Fruit fly (Drosophila melanogaster) whole organism, embryonic: ENCODE results near the gene BNIP3.

Source experiments
- CG10267 ChIP-seq: fragments of 200-800 bp; sonication (Bioruptor generic); optimal IDR thresholded peaks from 2 replicates; lab custom pipeline; 2018; ENCODE audit warnings: missing biosample characterization, mild to moderate bottlenecking, missing genetic modification characterization, moderate library complexity
- CG10654 ChIP-seq: fragments of 200-800 bp; sonication (Bioruptor generic); optimal IDR thresholded peaks from 2 replicates; lab custom pipeline; 2016; ENCODE audit warnings: missing biosample characterization, missing genetic modification characterization
- CG10979 ChIP-seq: fragments of 200-800 bp; sonication (Bioruptor generic); optimal IDR thresholded peaks from 2 replicates; lab custom pipeline; 2018; ENCODE audit warnings: missing biosample characterization, mild to moderate bottlenecking, missing genetic modification characterization, moderate library complexity
- CG11504 ChIP-seq: fragments of 200-800 bp; sonication (Bioruptor generic); optimal IDR thresholded peaks from 3 replicates; lab custom pipeline; 2019; ENCODE audit warnings: missing biosample characterization, mild to moderate bottlenecking, missing genetic modification characterization, moderate library complexity
- CG14667 ChIP-seq: fragments of 200-800 bp; sonication (Bioruptor generic); IDR thresholded peaks from 2 replicates; pipeline ENCODE4 v1.3.6; 2022; ENCODE audit warnings: missing biosample characterization, missing genetic modification characterization
- CG15269 ChIP-seq: fragments of 200-800 bp; sonication (Bioruptor generic); optimal IDR thresholded peaks from 2 replicates; lab custom pipeline; 2018; ENCODE audit warnings: missing biosample characterization, mild to moderate bottlenecking, missing genetic modification characterization, moderate library complexity
- CG15514 ChIP-seq: fragments of 200-800 bp; sonication (Bioruptor generic); optimal IDR thresholded peaks from 3 replicates; lab custom pipeline; 2017; ENCODE audit warnings: missing biosample characterization, missing genetic modification characterization, mild to moderate bottlenecking, moderate library complexity, missing genetic modification reagents
- CG1602 ChIP-seq: fragments of 200-800 bp; sonication (Bioruptor generic); optimal IDR thresholded peaks from 3 replicates; lab custom pipeline; 2016; ENCODE audit warnings: missing biosample characterization, missing genetic modification characterization
- CG18476 ChIP-seq: fragments of 200-800 bp; sonication (Bioruptor generic); optimal IDR thresholded peaks from 2 replicates; lab custom pipeline; 2016; ENCODE audit warnings: missing biosample characterization, mild to moderate bottlenecking, missing genetic modification characterization
- CG2129 ChIP-seq: fragments of 200-800 bp; sonication (Bioruptor generic); IDR thresholded peaks from 2 replicates; pipeline ENCODE4 v1.3.6; 2022; ENCODE audit warnings: missing biosample characterization, missing genetic modification characterization; ENCODE audit not compliant: partially characterized antibody
- CG31224 ChIP-seq: fragments of 200-800 bp; sonication (Bioruptor generic); IDR thresholded peaks from 2 replicates; pipeline ENCODE4 v1.3.6; 2022; ENCODE audit warnings: missing biosample characterization, missing genetic modification characterization
- CG43689 ChIP-seq: fragments of 200-800 bp; sonication (Bioruptor generic); IDR thresholded peaks from 2 replicates; pipeline ENCODE4 v1.3.6; 2022; ENCODE audit warnings: missing biosample characterization, missing genetic modification characterization
- CG4617 ChIP-seq: fragments of 200-800 bp; sonication (Bioruptor generic); optimal IDR thresholded peaks from 3 replicates; lab custom pipeline; 2016; ENCODE audit warnings: missing biosample characterization, missing genetic modification characterization, borderline replicate concordance
- CG5245 ChIP-seq: fragments of 200-800 bp; sonication (Bioruptor generic); optimal IDR thresholded peaks from 3 replicates; lab custom pipeline; 2016; ENCODE audit warnings: missing biosample characterization, missing genetic modification characterization
- CG7556 ChIP-seq: fragments of 200-800 bp; sonication (Bioruptor generic); optimal IDR thresholded peaks from 2 replicates; lab custom pipeline; 2017; ENCODE audit warnings: missing biosample characterization, mild to moderate bottlenecking, missing genetic modification characterization
- CG8281 ChIP-seq: fragments of 200-800 bp; sonication (Bioruptor generic); optimal IDR thresholded peaks from 2 replicates; lab custom pipeline; 2018; ENCODE audit warnings: missing biosample characterization, mild to moderate bottlenecking, missing genetic modification characterization, moderate library complexity
- CG9797 ChIP-seq: fragments of 200-800 bp; sonication (Bioruptor generic); optimal IDR thresholded peaks from 3 replicates; lab custom pipeline; 2018; ENCODE audit warnings: missing biosample characterization, mild to moderate bottlenecking, missing genetic modification characterization
- Dek ChIP-seq: fragments of 200-800 bp; sonication (Bioruptor generic); optimal IDR thresholded peaks from 3 replicates; lab custom pipeline; 2019; ENCODE audit warnings: missing biosample characterization, mild to moderate bottlenecking, missing genetic modification characterization, moderate library complexity
- Drgx ChIP-seq: fragments of 200-800 bp; sonication (Bioruptor generic); IDR thresholded peaks from 2 replicates; pipeline ENCODE4 v1.3.6; 2022; ENCODE audit warnings: missing biosample characterization, missing genetic modification characterization
- Ets97D ChIP-seq: fragments of 200-800 bp; sonication (Bioruptor generic); optimal IDR thresholded peaks from 3 replicates; lab custom pipeline; 2016; ENCODE audit warnings: missing biosample characterization, missing genetic modification characterization
- GATAe ChIP-seq: fragments of 200-800 bp; sonication (Bioruptor generic); conservative IDR thresholded peaks from 2 replicates; pipeline ENCODE4 v1.3.6; 2022; ENCODE audit warnings: missing biosample characterization, missing genetic modification characterization
- H15 ChIP-seq: fragments of 200-800 bp; sonication (Bioruptor generic); IDR thresholded peaks from 3 replicates; pipeline ENCODE4 v1.3.6; 2022; ENCODE audit warnings: missing biosample characterization, missing genetic modification characterization
- HLHmδ ChIP-seq: fragments of 200-800 bp; sonication (Bioruptor generic); optimal IDR thresholded peaks from 2 replicates; lab custom pipeline; 2018; ENCODE audit warnings: missing biosample characterization, mild to moderate bottlenecking, missing genetic modification characterization, moderate library complexity
- Meics ChIP-seq: fragments of 200-800 bp; sonication (Bioruptor generic); optimal IDR thresholded peaks from 2 replicates; lab custom pipeline; 2017; ENCODE audit warnings: missing biosample characterization, mild to moderate bottlenecking, missing genetic modification characterization
- Mes4 ChIP-seq: fragments of 200-800 bp; sonication (Bioruptor generic); optimal IDR thresholded peaks from 2 replicates; lab custom pipeline; 2016; ENCODE audit warnings: missing biosample characterization, missing genetic modification characterization
- Opbp ChIP-seq: fragments of 200-800 bp; sonication (Bioruptor generic); IDR thresholded peaks from 3 replicates; pipeline ENCODE4 v1.3.6; 2022; ENCODE audit warnings: missing biosample characterization, missing genetic modification characterization; ENCODE audit not compliant: partially characterized antibody
- Trl ChIP-seq, 3 experiments: fragments of >200 bp in 2 of 3; fragments of 200-800 bp in 1 of 3; sonication (Bioruptor generic) in 1 of 3; optimal IDR thresholded peaks; 2 replicates in 1 of 3; 3 replicates in 2 of 3; lab custom pipeline; 2016 to 2017; ENCODE audit warnings: missing biosample characterization in 1 of 3, missing genetic modification characterization in 1 of 3
- al ChIP-seq: fragments of 200-800 bp; sonication (Bioruptor generic); IDR thresholded peaks from 2 replicates; pipeline ENCODE4 v1.3.6; 2022; ENCODE audit warnings: missing biosample characterization, missing genetic modification characterization
- chn ChIP-seq: fragments of 200-800 bp; sonication (Bioruptor generic); optimal IDR thresholded peaks from 2 replicates; lab custom pipeline; 2016; ENCODE audit warnings: missing biosample characterization, missing genetic modification characterization
- corto ChIP-seq: fragments of 200-800 bp; sonication (Bioruptor generic); optimal IDR thresholded peaks from 2 replicates; lab custom pipeline; 2016; ENCODE audit warnings: missing biosample characterization, mild to moderate bottlenecking, missing genetic modification characterization, moderate library complexity
- crp ChIP-seq, 2 experiments: fragments of 200-800 bp; sonication (Bioruptor generic); optimal IDR thresholded peaks; 2 replicates in 1 of 2; 3 replicates in 1 of 2; lab custom pipeline; 2017; ENCODE audit warnings: missing biosample characterization in 2 of 2, missing genetic modification characterization in 2 of 2, mild to moderate bottlenecking in 1 of 2, moderate library complexity in 1 of 2
- disco-r ChIP-seq: fragments of 200-800 bp; sonication (Bioruptor generic); optimal IDR thresholded peaks from 2 replicates; lab custom pipeline; 2016; ENCODE audit warnings: missing biosample characterization, missing genetic modification characterization
- ewg ChIP-seq: fragments of 200-800 bp; sonication (Bioruptor generic); optimal IDR thresholded peaks from 3 replicates; lab custom pipeline; 2017; ENCODE audit warnings: mild to moderate bottlenecking, missing biosample characterization, missing genetic modification reagents, missing genetic modification characterization
- jigr1 ChIP-seq: fragments of 200-800 bp; sonication (Bioruptor generic); IDR thresholded peaks from 3 replicates; pipeline ENCODE4 v1.3.6; 2022; ENCODE audit warnings: missing biosample characterization, missing genetic modification characterization
- ken ChIP-seq: fragments of 200-800 bp; sonication (Bioruptor generic); IDR thresholded peaks from 3 replicates; pipeline ENCODE4 v1.3.6; 2022; ENCODE audit warnings: missing biosample characterization, missing genetic modification characterization
- lbe ChIP-seq: fragments of 200-800 bp; sonication (Bioruptor generic); optimal IDR thresholded peaks from 2 replicates; lab custom pipeline; 2016; ENCODE audit warnings: missing biosample characterization, mild to moderate bottlenecking, missing genetic modification characterization
- otp ChIP-seq: fragments of 200-800 bp; sonication (Bioruptor generic); IDR thresholded peaks from 3 replicates; pipeline ENCODE4, ENCODE4 v1.3.6; 2022; ENCODE audit warnings: missing biosample characterization, missing genetic modification characterization
- pita ChIP-seq: fragments of 200-800 bp; sonication (Bioruptor generic); optimal IDR thresholded peaks from 2 replicates; lab custom pipeline; 2017; ENCODE audit warnings: missing biosample characterization, mild to moderate bottlenecking, missing genetic modification characterization
- repo ChIP-seq: fragments of 200-800 bp; sonication (Bioruptor generic); optimal IDR thresholded peaks from 2 replicates; lab custom pipeline; 2016; ENCODE audit warnings: missing biosample characterization, missing genetic modification characterization
- salm ChIP-seq: fragments of 200-800 bp; sonication (Bioruptor generic); optimal IDR thresholded peaks from 2 replicates; lab custom pipeline; 2018; ENCODE audit warnings: missing biosample characterization, mild to moderate bottlenecking, missing genetic modification characterization
- sc ChIP-seq, 3 experiments: fragments of >200 bp in 2 of 3; fragments of 200-800 bp in 1 of 3; sonication (Bioruptor generic) in 1 of 3; optimal IDR thresholded peaks; 2 replicates in 2 of 3; 3 replicates in 1 of 3; lab custom pipeline; 2017; ENCODE audit warnings: mild to moderate bottlenecking in 1 of 3, missing biosample characterization in 1 of 3, missing genetic modification characterization in 1 of 3, missing genetic modification reagents in 1 of 3
- shn ChIP-seq: fragments of 200-800 bp; sonication (Bioruptor generic); optimal IDR thresholded peaks from 3 replicates; lab custom pipeline; 2016; ENCODE audit warnings: missing biosample characterization, missing genetic modification characterization
- sisA ChIP-seq: fragments of 200-800 bp; sonication (Bioruptor generic); IDR thresholded peaks from 2 replicates; pipeline ENCODE4 v1.3.6; 2022; ENCODE audit warnings: missing biosample characterization, missing genetic modification characterization
- sug ChIP-seq: fragments of 200-800 bp; optimal IDR thresholded peaks from 2 replicates; lab custom pipeline; 2019; ENCODE audit warnings: missing biosample characterization, mild to moderate bottlenecking, missing genetic modification characterization, moderate library complexity
- vvl ChIP-seq: fragments of 200-800 bp; sonication (Bioruptor generic); IDR thresholded peaks from 2 replicates; pipeline ENCODE4 v1.3.6; 2022; ENCODE audit warnings: missing biosample characterization, missing genetic modification characterization
- z ChIP-seq: fragments of 200-800 bp; sonication (Bioruptor generic); IDR thresholded peaks from 3 replicates; pipeline ENCODE4 v1.3.6; 2022; ENCODE audit warnings: missing biosample characterization, missing genetic modification characterization
- zen ChIP-seq: fragments of 200-800 bp; sonication (Bioruptor generic); optimal IDR thresholded peaks from 3 replicates; lab custom pipeline; 2018; ENCODE audit warnings: missing biosample characterization, mild to moderate bottlenecking, missing genetic modification characterization, moderate library complexity
- zen2 ChIP-seq: fragments of 200-800 bp; sonication (Bioruptor generic); IDR thresholded peaks from 3 replicates; pipeline ENCODE4 v1.3.6; 2022; ENCODE audit warnings: missing biosample characterization, missing genetic modification characterization; ENCODE audit not compliant: partially characterized antibody

BNIP3 gene

dm6 chr3L:20516519-20517178 is 2.5 kb downstream of the BNIP3 start (continued):
- TF ChIP-seq ewg (no peak), sc (optimal IDR thresholded peaks at IDR 0.05; lab: Kevin White, UChicago) (no peak), sc (GFP tag; optimal IDR thresholded peaks at IDR 0.05; lab: Kevin White, UChicago) (peak; percentile 23), Dek (no peak), pita (no peak), otp (GFP tag; lab: Robert Waterston, UW) (no peak), CG5245 (GFP tag; lab: Kevin White, UChicago) (no peak), ken (GFP tag; lab: Robert Waterston, UW) (0 out of 3 replicates have a peak, but pooled peaks have one; percentile 12), corto (GFP tag; lab: Kevin White, UChicago) (no peak), H15 (no peak), CG15514 (GFP tag; lab: Kevin White, UChicago) (peak; percentile 16), sisA (GFP tag; lab: Robert Waterston, UW) (peak; percentile 38; the same call in 1 of the 2 replicates), Trl (optimal IDR thresholded peaks at IDR 0.05; lab: Kevin White, UChicago) (no peak), Trl (GFP tag; optimal IDR thresholded peaks at IDR 0.05; lab: Kevin White, UChicago) (no peak), CG11504 (tag; lab: Kevin White, UChicago) (peak; percentile 70), HLHmδ (GFP tag; lab: Kevin White, UChicago) (no peak), jigr1 (GFP tag; lab: Robert Waterston, UW) (no peak), zen (tag; lab: Kevin White, UChicago) (no peak), CG14667 (GFP tag; lab: Robert Waterston, UW) (no peak; the same call in 1 of the 2 replicates), Ets97D (GFP tag; lab: Kevin White, UChicago) (no peak), CG10654 (GFP tag; lab: Kevin White, UChicago) (no peak), Opbp (GFP tag; lab: Robert Waterston, UW) (0 out of 3 replicates have a peak, but pooled peaks have one; percentile 42), CG43689 (no peak), CG7556 (GFP tag; lab: Kevin White, UChicago) (peak; percentile 66), Meics (GFP tag; lab: Kevin White, UChicago) (peak; percentile 37), sug (tag; lab: Kevin White, UChicago) (peak; percentile 47), CG9797 (GFP tag; lab: Kevin White, UChicago) (no peak), disco-r (no peak), al (no peak), lbe (GFP tag; lab: Kevin White, UChicago) (no peak), CG10979 (tag; lab: Kevin White, UChicago) (peak; percentile 59), chn (GFP tag; lab: Kevin White, UChicago) (no peak), CG31224 (GFP tag; lab: Robert Waterston, UW) (no peak), CG15269 (tag; lab: Kevin White, UChicago) (peak; percentile 68), vvl (GFP tag; lab: Robert Waterston, UW) (peak; percentile 19; the same call in 1 of the 2 replicates), CG4617 (GFP tag; lab: Kevin White, UChicago) (no peak), Mes4 (GFP tag; lab: Kevin White, UChicago) (no peak), repo (GFP tag; lab: Kevin White, UChicago) (no peak), zen2 (GFP tag; lab: Robert Waterston, UW) (no peak), Drgx (no peak), salm (tag; lab: Kevin White, UChicago) (peak; percentile 23), CG2129 (GFP tag; lab: Robert Waterston, UW) (no peak), CG8281 (tag; lab: Kevin White, UChicago) (no peak), CG18476 (GFP tag; lab: Kevin White, UChicago) (no peak), CG10267 (tag; lab: Kevin White, UChicago) (peak; percentile 56), CG1602 (GFP tag; lab: Kevin White, UChicago) (peak; percentile 40), shn (GFP tag; lab: Kevin White, UChicago) (no peak), GATAe (GFP tag; lab: Robert Waterston, UW) (no peak), z (0 out of 3 replicates have a peak, but pooled peaks have one; percentile 11), crp (GFP tag; optimal IDR thresholded peaks at IDR 0.05; lab: Kevin White, UChicago) (no peak)
